ENCODE assay signal across 2 fruit fly cellular contexts in the genomic region with DNA sequence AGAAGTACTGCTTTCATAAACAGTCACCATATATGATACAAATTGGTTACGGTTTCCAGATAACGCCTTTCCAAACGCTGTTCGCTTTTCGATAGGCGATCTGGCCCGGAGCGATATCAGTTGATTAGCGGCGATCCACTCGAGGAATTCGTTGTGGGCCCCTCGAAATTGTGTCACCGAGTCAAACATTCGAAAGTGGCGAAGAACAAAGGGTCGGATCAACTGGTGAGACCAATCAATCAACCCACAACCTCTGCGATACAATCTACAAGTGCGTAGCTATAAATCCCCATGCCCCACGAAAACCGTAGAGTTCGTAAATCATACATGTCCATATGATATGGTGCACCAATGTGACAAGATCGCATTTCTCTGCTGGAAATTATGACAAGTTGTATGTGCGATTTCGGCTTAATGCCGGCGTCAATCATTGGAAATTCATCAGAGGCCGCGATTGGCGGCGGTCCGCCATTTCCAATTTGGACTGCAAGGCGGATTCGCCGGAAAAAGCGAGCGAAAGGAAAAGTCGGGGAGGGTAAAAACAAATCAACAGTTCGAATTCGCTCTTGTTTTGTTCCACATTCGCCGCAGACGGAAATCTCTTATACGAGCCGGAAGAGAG.
A peak's percentile ranks its signal among the peaks of the same experiment; 100 is the strongest.
TF ChIP-seq lines count a peak whose summit lies in the region.

No protein-coding gene starts in this region.

- TF ChIP-seq CTCF in whole organism, embryonic (GFP tag; optimal IDR thresholded peaks at IDR 0.05; lab: Kevin White, UChicago), result peak; percentile 8

TF ChIP-seq in whole organism, embryonic, 481 proteins besides CTCF, POLR2A, EP300 and RAD21:
- TF ChIP-seq Spps (tag; optimal IDR thresholded peaks at IDR 0.05; lab: Kevin White, UChicago) (no peak), sug (tag; optimal IDR thresholded peaks at IDR 0.05; lab: Kevin White, UChicago) (peak; percentile 91), al (GFP tag; IDR thresholded peaks at IDR 0.05; lab: Robert Waterston, UW) (no peak), phol (tag; optimal IDR thresholded peaks at IDR 0.05; lab: Kevin White, UChicago) (peak; percentile 26), CG13123 (GFP tag; optimal IDR thresholded peaks at IDR 0.05; lab: Kevin White, UChicago) (no peak), zen2 (GFP tag; IDR thresholded peaks at IDR 0.05; lab: Robert Waterston, UW; ENCODE audit: partially characterized antibody) (peak; percentile 4; the same call in 1 of the 3 replicates), toy (GFP tag; IDR thresholded peaks at IDR 0.05; lab: Robert Waterston, UW) (0 out of 2 replicates have a peak, but pooled peaks have one; percentile 16), CG3726 (GFP tag; IDR thresholded peaks at IDR 0.05; lab: Robert Waterston, UW) (no peak), vnd (GFP tag; IDR thresholded peaks at IDR 0.05; lab: Robert Waterston, UW; ENCODE audit: partially characterized antibody) (peak; percentile 61; the same call in 2 of the 3 replicates), Nf-YC (tag; optimal IDR thresholded peaks at IDR 0.05; lab: Kevin White, UChicago) (peak; percentile 86), zfh1 (GFP tag; IDR thresholded peaks at IDR 0.05; lab: Robert Waterston, UW) (no peak), gsb-n (tag; optimal IDR thresholded peaks at IDR 0.05; lab: Kevin White, UChicago) (peak; percentile 77), grn (GFP tag; optimal IDR thresholded peaks at IDR 0.05; lab: Kevin White, UChicago) (peak; percentile 98), ci (GFP tag; IDR thresholded peaks at IDR 0.05; lab: Robert Waterston, UW) (0 out of 3 replicates have a peak, but pooled peaks have one; percentile 29), CG18476 (GFP tag; optimal IDR thresholded peaks at IDR 0.05; lab: Kevin White, UChicago) (no peak), CG13424 (tag; optimal IDR thresholded peaks at IDR 0.05; lab: Kevin White, UChicago) (no peak), Med (GFP tag; lab: Kevin White, UChicago) (peak; percentile 27), Hr78 (GFP tag; optimal IDR thresholded peaks at IDR 0.05; lab: Kevin White, UChicago) (peak in 1 of 2 experiments; percentile 88), lab (GFP tag; optimal IDR thresholded peaks at IDR 0.05; lab: Kevin White, UChicago) (peak; percentile 63), sisA (GFP tag; IDR thresholded peaks at IDR 0.05; lab: Robert Waterston, UW) (no peak), ken (GFP tag; IDR thresholded peaks at IDR 0.05; lab: Robert Waterston, UW) (0 out of 3 replicates have a peak, but pooled peaks have one; percentile 15), so (GFP tag; IDR thresholded peaks at IDR 0.05; lab: Robert Waterston, UW) (0 out of 3 replicates have a peak, but pooled peaks have one; percentile 38), CG1529 (GFP tag; optimal IDR thresholded peaks at IDR 0.05; lab: Kevin White, UChicago) (no peak), Nf-YB (GFP tag; optimal IDR thresholded peaks at IDR 0.05; lab: Kevin White, UChicago) (peak; percentile 93), CG3065 (GFP tag; optimal IDR thresholded peaks at IDR 0.05; lab: Kevin White, UChicago) (no peak), sd (tag; optimal IDR thresholded peaks at IDR 0.05; lab: Kevin White, UChicago) (peak; percentile 75), oc (tag; optimal IDR thresholded peaks at IDR 0.05; lab: Kevin White, UChicago) (peak; percentile 8), Vsx1 (GFP tag; optimal IDR thresholded peaks at IDR 0.05; lab: Kevin White, UChicago) (peak; percentile 88), exex (tag; optimal IDR thresholded peaks at IDR 0.05; lab: Kevin White, UChicago) (peak; percentile 64), salm (tag; optimal IDR thresholded peaks at IDR 0.05; lab: Kevin White, UChicago) (peak; percentile 65), HLHmδ (GFP tag; optimal IDR thresholded peaks at IDR 0.05; lab: Kevin White, UChicago) (peak; percentile 2), CG8388 (GFP tag; optimal IDR thresholded peaks at IDR 0.05; lab: Kevin White, UChicago) (no peak), crol (GFP tag; IDR thresholded peaks at IDR 0.05; lab: Robert Waterston, UW) (peak; percentile 67; the same call in 1 of the 2 replicates), Pdp1 (GFP tag; optimal IDR thresholded peaks at IDR 0.05; lab: Kevin White, UChicago) (peak in 1 of 2 experiments; percentile 17), run (tag; optimal IDR thresholded peaks at IDR 0.05; lab: Kevin White, UChicago) (peak; percentile 8)

TF ChIP-seq in whole organism, prepupa, 60 proteins besides CTCF, POLR2A, EP300 and RAD21:
- no peak for TF ChIP-seq CG16779 (tag; optimal IDR thresholded peaks at IDR 0.05; lab: Kevin White, UChicago)
- peak; percentile 24 for TF ChIP-seq vri (GFP tag; optimal IDR thresholded peaks at IDR 0.05; lab: Kevin White, UChicago)
- TF ChIP-seq Sox14 (GFP tag; optimal IDR thresholded peaks at IDR 0.05; lab: Kevin White, UChicago), result no peak
TF ChIP-seq in whole organism, prepupa: peak in this region for 1.
